Fruit fly (Drosophila melanogaster) whole organism, embryonic: ENCODE measurements around the gene GNBP2.

Source experiments
- Abd-B ChIP-seq: fragments of 200-800 bp; sonication (Bioruptor generic); optimal IDR thresholded peaks from 2 replicates; lab custom pipeline; 2018; ENCODE audit warnings: missing biosample characterization, mild to moderate bottlenecking, missing genetic modification characterization, moderate library complexity
- B-H1 ChIP-seq: fragments of 200-800 bp; sonication (Bioruptor generic); IDR thresholded peaks from 3 replicates; pipeline ENCODE4 v1.3.6; 2022; ENCODE audit warnings: missing biosample characterization, missing genetic modification characterization
- Bgb ChIP-seq: fragments of 200-800 bp; sonication (Bioruptor generic); IDR thresholded peaks from 2 replicates; pipeline ENCODE4 v1.3.6; 2022; ENCODE audit warnings: missing biosample characterization, missing genetic modification characterization; ENCODE audit not compliant: partially characterized antibody
- CG10267 ChIP-seq: fragments of 200-800 bp; sonication (Bioruptor generic); optimal IDR thresholded peaks from 2 replicates; lab custom pipeline; 2018; ENCODE audit warnings: missing biosample characterization, mild to moderate bottlenecking, missing genetic modification characterization, moderate library complexity
- CG10462 ChIP-seq: fragments of 200-800 bp; sonication (Bioruptor generic); optimal IDR thresholded peaks from 2 replicates; lab custom pipeline; 2016; ENCODE audit warnings: missing biosample characterization, missing genetic modification characterization
- CG13296 ChIP-seq: fragments of 200-800 bp; sonication (Bioruptor generic); optimal IDR thresholded peaks from 3 replicates; lab custom pipeline; 2018; ENCODE audit warnings: missing biosample characterization, mild to moderate bottlenecking, missing genetic modification characterization
- CG14667 ChIP-seq: fragments of 200-800 bp; sonication (Bioruptor generic); IDR thresholded peaks from 2 replicates; pipeline ENCODE4 v1.3.6; 2022; ENCODE audit warnings: missing biosample characterization, missing genetic modification characterization
- CG14710 ChIP-seq: fragments of 200-800 bp; sonication (Bioruptor generic); optimal IDR thresholded peaks from 3 replicates; lab custom pipeline; 2019; ENCODE audit warnings: missing biosample characterization, mild to moderate bottlenecking, missing genetic modification characterization, moderate library complexity
- CG15601 ChIP-seq: fragments of 200-800 bp; sonication (Bioruptor generic); optimal IDR thresholded peaks from 3 replicates; lab custom pipeline; 2019; ENCODE audit warnings: missing biosample characterization, mild to moderate bottlenecking, missing genetic modification characterization, moderate library complexity
- CG1602 ChIP-seq: fragments of 200-800 bp; sonication (Bioruptor generic); optimal IDR thresholded peaks from 3 replicates; lab custom pipeline; 2016; ENCODE audit warnings: missing biosample characterization, missing genetic modification characterization
- CG1647 ChIP-seq: fragments of 200-800 bp; sonication (Bioruptor generic); optimal IDR thresholded peaks from 3 replicates; lab custom pipeline; 2016; ENCODE audit warnings: missing biosample characterization, missing genetic modification characterization
- CG17829 ChIP-seq: fragments of 200-800 bp; optimal IDR thresholded peaks from 2 replicates; lab custom pipeline; 2019; ENCODE audit warnings: missing biosample characterization, mild to moderate bottlenecking, missing genetic modification characterization, moderate library complexity
- CG18619 ChIP-seq: fragments of 200-800 bp; sonication (Bioruptor generic); optimal IDR thresholded peaks from 3 replicates; lab custom pipeline; 2017; ENCODE audit warnings: missing biosample characterization, mild to moderate bottlenecking, missing genetic modification characterization
- CG2129 ChIP-seq: fragments of 200-800 bp; sonication (Bioruptor generic); IDR thresholded peaks from 2 replicates; pipeline ENCODE4 v1.3.6; 2022; ENCODE audit warnings: missing biosample characterization, missing genetic modification characterization; ENCODE audit not compliant: partially characterized antibody
- CG32532 ChIP-seq: fragments of 200-800 bp; sonication (Bioruptor generic); IDR thresholded peaks from 2 replicates; pipeline ENCODE4 v1.3.6; 2022; ENCODE audit warnings: missing biosample characterization, missing genetic modification characterization
- CG3407 ChIP-seq: fragments of 200-800 bp; sonication (Bioruptor generic); optimal IDR thresholded peaks from 2 replicates; lab custom pipeline; 2018; ENCODE audit warnings: missing biosample characterization, mild to moderate bottlenecking, missing genetic modification characterization
- CG3838 ChIP-seq: fragments of 200-800 bp; sonication (Bioruptor generic); optimal IDR thresholded peaks from 3 replicates; lab custom pipeline; 2016; ENCODE audit warnings: missing biosample characterization, missing genetic modification characterization
- CG4328 ChIP-seq: fragments of 200-800 bp; sonication (Bioruptor generic); optimal IDR thresholded peaks from 3 replicates; lab custom pipeline; 2017; ENCODE audit warnings: missing biosample characterization, missing genetic modification reagents, missing genetic modification characterization
- CG6683 ChIP-seq: fragments of 200-800 bp; sonication (Bioruptor generic); optimal IDR thresholded peaks from 2 replicates; lab custom pipeline; 2017; ENCODE audit warnings: missing biosample characterization, mild to moderate bottlenecking, missing genetic modification characterization, missing genetic modification reagents
- CG7271 ChIP-seq: fragments of 200-800 bp; sonication (Bioruptor generic); optimal IDR thresholded peaks from 2 replicates; lab custom pipeline; 2018; ENCODE audit warnings: missing biosample characterization, mild to moderate bottlenecking, missing genetic modification characterization, moderate library complexity
- CG7987 ChIP-seq: fragments of 200-800 bp; sonication (Bioruptor generic); optimal IDR thresholded peaks from 2 replicates; lab custom pipeline; 2018; ENCODE audit warnings: missing biosample characterization, mild to moderate bottlenecking, missing genetic modification characterization, moderate library complexity
- CrebB ChIP-seq: fragments of 200-800 bp; sonication (Bioruptor generic); optimal IDR thresholded peaks from 3 replicates; lab custom pipeline; 2018; ENCODE audit warnings: missing biosample characterization, mild to moderate bottlenecking, missing genetic modification characterization
- D ChIP-seq, 2 experiments: fragments of 200-800 bp in 1 of 2; fragments of >200 bp in 1 of 2; sonication (Bioruptor generic) in 1 of 2; optimal IDR thresholded peaks; 2 replicates in 1 of 2; 3 replicates in 1 of 2; lab custom pipeline; 2017; ENCODE audit warnings: mild to moderate bottlenecking in 1 of 2, missing biosample characterization in 1 of 2, missing genetic modification characterization in 1 of 2, missing genetic modification reagents in 1 of 2
- D19B ChIP-seq: fragments of 200-800 bp; sonication (Bioruptor generic); optimal IDR thresholded peaks from 2 replicates; lab custom pipeline; 2017; ENCODE audit warnings: missing biosample characterization, mild to moderate bottlenecking, missing genetic modification characterization
- Ets65A ChIP-seq: fragments of 200-800 bp; sonication (Bioruptor generic); peaks from one replicate; lab custom pipeline; 2016; ENCODE audit warnings: missing biosample characterization, missing genetic modification characterization
- Fer3 ChIP-seq: fragments of 200-800 bp; sonication (Bioruptor generic); optimal IDR thresholded peaks from 2 replicates; lab custom pipeline; 2018; ENCODE audit warnings: missing biosample characterization, mild to moderate bottlenecking, missing genetic modification characterization, moderate library complexity
- Gug ChIP-seq: fragments of 200-800 bp; sonication (Bioruptor generic); IDR thresholded peaks from 4 replicates; pipeline ENCODE4 v1.3.6; 2022; ENCODE audit warnings: missing biosample characterization, missing genetic modification characterization
- HLH3B ChIP-seq: fragments of 200-800 bp; sonication (Bioruptor generic); IDR thresholded peaks from 2 replicates; pipeline ENCODE4 v1.3.6; 2022; ENCODE audit warnings: missing biosample characterization, missing genetic modification characterization
- Lim3 ChIP-seq: fragments of 200-800 bp; sonication (Bioruptor generic); IDR thresholded peaks from 2 replicates; pipeline ENCODE4 v1.3.6; 2022; ENCODE audit warnings: missing biosample characterization, missing genetic modification characterization
- Nf-YA ChIP-seq: fragments of 200-800 bp; sonication (Bioruptor generic); IDR thresholded peaks from 2 replicates; pipeline ENCODE4 v1.3.6; 2022; ENCODE audit warnings: missing biosample characterization, missing genetic modification characterization
- Ptx1 ChIP-seq: fragments of 200-800 bp; sonication (Bioruptor generic); IDR thresholded peaks from 2 replicates; pipeline ENCODE4 v1.3.6; 2022; ENCODE audit warnings: missing biosample characterization, missing genetic modification characterization
- Ssrp ChIP-seq: fragments of 200-800 bp; sonication (Bioruptor generic); optimal IDR thresholded peaks from 2 replicates; lab custom pipeline; 2018; ENCODE audit warnings: missing biosample characterization, mild to moderate bottlenecking, missing genetic modification characterization, moderate library complexity
- az2 ChIP-seq: fragments of 200-800 bp; sonication (Bioruptor generic); optimal IDR thresholded peaks from 3 replicates; lab custom pipeline; 2016; ENCODE audit warnings: missing biosample characterization, missing genetic modification characterization
- caup ChIP-seq: fragments of 200-800 bp; sonication (Bioruptor generic); optimal IDR thresholded peaks from 3 replicates; lab custom pipeline; 2017; ENCODE audit warnings: missing biosample characterization, mild to moderate bottlenecking, missing genetic modification characterization, moderate library complexity; ENCODE audit not compliant: severe bottlenecking
- chif ChIP-seq, 2 experiments: fragments of 200-800 bp; sonication (Bioruptor generic); optimal IDR thresholded peaks; 3 replicates each; lab custom pipeline; 2016; ENCODE audit warnings: missing biosample characterization in 2 of 2, missing genetic modification characterization in 2 of 2
- chinmo ChIP-seq: fragments of 200-800 bp; sonication (Bioruptor generic); IDR thresholded peaks from 4 replicates; pipeline ENCODE4 v1.3.6; 2022; ENCODE audit warnings: missing biosample characterization, missing genetic modification characterization; ENCODE audit not compliant: partially characterized antibody
- croc ChIP-seq: fragments of 200-800 bp; sonication (Bioruptor generic); conservative IDR thresholded peaks from 3 replicates; pipeline ENCODE4 v1.3.6; 2022; ENCODE audit warnings: missing biosample characterization, missing genetic modification characterization
- da ChIP-seq: fragments of 200-800 bp; sonication (Bioruptor generic); optimal IDR thresholded peaks from 2 replicates; lab custom pipeline; 2016; ENCODE audit warnings: missing biosample characterization, missing genetic modification characterization
- dimm ChIP-seq: fragments of 200-800 bp; sonication (Bioruptor generic); IDR thresholded peaks from 2 replicates; pipeline ENCODE4 v1.3.6; 2022; ENCODE audit warnings: missing biosample characterization, missing genetic modification characterization
- exex ChIP-seq: fragments of 200-800 bp; sonication (Bioruptor generic); optimal IDR thresholded peaks from 4 replicates; lab custom pipeline; 2018; ENCODE audit warnings: missing biosample characterization, mild to moderate bottlenecking, missing genetic modification characterization, moderate library complexity
- hb ChIP-seq: fragments of 200-800 bp; sonication (Bioruptor generic); IDR thresholded peaks from 3 replicates; pipeline ENCODE4 v1.3.6; 2022; ENCODE audit warnings: missing biosample characterization, missing genetic modification characterization; ENCODE audit not compliant: partially characterized antibody
- hkb ChIP-seq, 2 experiments: fragments of 200-800 bp in 1 of 2; fragments of >200 bp in 1 of 2; sonication (Bioruptor generic) in 1 of 2; IDR thresholded peaks in 1 of 2; optimal IDR thresholded peaks in 1 of 2; 2 replicates each; pipeline versions ENCODE4 v1.3.6 to Lab custom; 2017 to 2022; ENCODE audit warnings: missing biosample characterization in 1 of 2, missing genetic modification characterization in 1 of 2
- insv ChIP-seq, 2 experiments: fragments of 200-800 bp; sonication (Bioruptor generic); optimal IDR thresholded peaks; 3 replicates each; lab custom pipeline; 2016 to 2018; ENCODE audit warnings: missing biosample characterization in 2 of 2, missing genetic modification characterization in 2 of 2
- jumu ChIP-seq: fragments of 200-800 bp; sonication (Bioruptor generic); optimal IDR thresholded peaks from 3 replicates; lab custom pipeline; 2016; ENCODE audit warnings: missing biosample characterization, missing genetic modification characterization
- kni ChIP-seq: fragments of 200-800 bp; sonication (Bioruptor generic); optimal IDR thresholded peaks from 3 replicates; lab custom pipeline; 2017; ENCODE audit warnings: mild to moderate bottlenecking, missing biosample characterization, missing genetic modification reagents, missing genetic modification characterization
- maf-S ChIP-seq: fragments of 200-800 bp; sonication (Bioruptor generic); optimal IDR thresholded peaks from 2 replicates; lab custom pipeline; 2016; ENCODE audit warnings: missing biosample characterization, missing genetic modification characterization
- nerfin-1 ChIP-seq: fragments of 200-800 bp; sonication (Bioruptor generic); optimal IDR thresholded peaks from 3 replicates; lab custom pipeline; 2019; ENCODE audit warnings: missing biosample characterization, mild to moderate bottlenecking, missing genetic modification characterization, moderate library complexity
- pan ChIP-seq, 4 experiments: fragments of >200 bp in 3 of 4; fragments of 200-800 bp in 1 of 4; sonication (Bioruptor generic) in 1 of 4; optimal IDR thresholded peaks in 3 of 4; IDR thresholded peaks in 1 of 4; 2 replicates each; pipeline versions ENCODE4 v1.3.6 to Lab custom; 2017 to 2022; ENCODE audit warnings: missing biosample characterization in 2 of 4, missing genetic modification characterization in 2 of 4, mixed read lengths in 1 of 4

The GNBP2 gene

dm6 chr3L:18625786-18626185 is 49.4 kb downstream of the GNBP2 start, which contains the start of gene MYPT-75D (continued):
- TF ChIP-seq jumu (no peak), CG13296 (peak; percentile 43), CG7271 (peak; percentile 22), hkb (optimal IDR thresholded peaks at IDR 0.05; lab: Kevin White, UChicago) (no peak), hkb (GFP tag; IDR thresholded peaks at IDR 0.05; lab: Robert Waterston, UW) (peak; percentile 11; the same call in 1 of the 2 replicates), Fer3 (tag; lab: Kevin White, UChicago) (peak; percentile 0), CG1602 (GFP tag; lab: Kevin White, UChicago) (no peak), Ets65A (GFP tag; lab: Kevin White, UChicago) (no peak), CG10462 (GFP tag; lab: Kevin White, UChicago) (no peak), chinmo (GFP tag; lab: Robert Waterston, UW) (peak; percentile 97), caup (GFP tag; lab: Kevin White, UChicago) (peak; percentile 23), Gug (GFP tag; lab: Robert Waterston, UW) (0 out of 4 replicates have a peak, but pooled peaks have one; percentile 8), nerfin-1 (tag; lab: Kevin White, UChicago) (peak; percentile 67), CrebB (peak; percentile 46), CG6683 (GFP tag; lab: Kevin White, UChicago) (no peak), CG32532 (GFP tag; lab: Robert Waterston, UW) (peak; percentile 29; the same call in 1 of the 2 replicates), CG14710 (peak; percentile 51), insv (GFP tag; optimal IDR thresholded peaks at IDR 0.05; lab: Kevin White, UChicago) (peak in 1 of 2 experiments; percentile 42), CG2129 (GFP tag; lab: Robert Waterston, UW) (peak; percentile 81), CG15601 (peak; percentile 30), CG10267 (tag; lab: Kevin White, UChicago) (peak; percentile 59), HLH3B (GFP tag; lab: Robert Waterston, UW) (peak; percentile 43; the same call in 1 of the 2 replicates), CG1647 (peak; percentile 2), CG4328 (no peak), D19B (GFP tag; lab: Kevin White, UChicago) (no peak), az2 (no peak), CG7987 (peak; percentile 32), kni (GFP tag; lab: Kevin White, UChicago) (peak; percentile 57), CG18619 (GFP tag; lab: Kevin White, UChicago) (no peak), Abd-B (GFP tag; lab: Kevin White, UChicago) (no peak), B-H1 (GFP tag; lab: Robert Waterston, UW) (no peak), Lim3 (GFP tag; lab: Robert Waterston, UW) (no peak), Bgb (GFP tag; lab: Robert Waterston, UW) (peak; percentile 94), hb (GFP tag; lab: Robert Waterston, UW) (peak; percentile 68; the same call in 2 of the 3 replicates), Ptx1 (GFP tag; lab: Robert Waterston, UW) (no peak), exex (tag; lab: Kevin White, UChicago) (peak; percentile 39), CG3838 (GFP tag; lab: Kevin White, UChicago) (no peak), CG14667 (GFP tag; lab: Robert Waterston, UW) (no peak), croc (GFP tag; lab: Robert Waterston, UW) (no peak), maf-S (no peak), dimm (GFP tag; lab: Robert Waterston, UW) (no peak), da (GFP tag; lab: Kevin White, UChicago) (no peak), Ssrp (no peak), CG17829 (tag; lab: Kevin White, UChicago) (peak; percentile 85), chif (GFP tag; optimal IDR thresholded peaks at IDR 0.05; lab: Kevin White, UChicago) (no peak), CG3407 (GFP tag; lab: Kevin White, UChicago) (no peak), Nf-YA (GFP tag; lab: Robert Waterston, UW) (peak; percentile 13; the same call in 1 of the 2 replicates), D (optimal IDR thresholded peaks at IDR 0.05; lab: Kevin White, UChicago) (no peak), D (GFP tag; optimal IDR thresholded peaks at IDR 0.05; lab: Kevin White, UChicago) (no peak), pan (optimal IDR thresholded peaks at IDR 0.05; lab: Kevin White, UChicago) (no peak), pan (GFP tag; optimal IDR thresholded peaks at IDR 0.05 in 1 of 2, IDR thresholded peaks at IDR 0.05 in 1 of 2) (peak in 1 of 2 experiments; percentile 12)
